Worm (Caenorhabditis elegans): ENCODE measurements around the gene casy-1.

DNA sequence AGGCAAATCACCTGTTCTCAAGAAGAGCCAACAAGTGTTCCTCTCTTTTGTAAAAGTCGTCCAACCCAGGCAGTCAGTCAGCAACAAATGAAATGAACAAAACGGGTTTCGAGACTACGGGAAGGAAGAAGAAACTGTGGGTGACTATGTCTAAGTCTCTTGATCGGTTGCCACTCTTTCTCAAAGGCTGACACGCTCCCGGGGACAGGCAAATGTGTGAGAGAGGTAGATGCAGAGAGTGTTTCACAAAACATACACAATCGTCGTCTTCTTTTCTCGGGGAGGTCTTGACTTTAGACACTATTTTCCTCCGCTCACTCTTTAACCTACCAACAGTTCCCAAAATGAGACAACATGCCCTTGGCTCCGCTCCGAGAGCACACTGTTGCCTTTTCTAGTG, 25.4 kb downstream of the casy-1 start:
- TF ChIP-seq pqm-1 (tag; optimal IDR thresholded peaks at IDR 0.05) (no peak), daf-19 (GFP tag; conservative IDR thresholded peaks at IDR 0.05) (no peak), mdl-1 (tag; optimal IDR thresholded peaks at IDR 0.05) (peak in 1 of 2 experiments; percentile 65), ztf-11 (tag; optimal IDR thresholded peaks at IDR 0.05) (no peak), ZK546.5 (tag; optimal IDR thresholded peaks at IDR 0.05) (no peak), daf-12 (tag; optimal IDR thresholded peaks at IDR 0.05) (no peak), lin-13 (GFP tag; optimal IDR thresholded peaks at IDR 0.05) (no peak), F26F4.8 (GFP tag; conservative IDR thresholded peaks at IDR 0.05) (no peak), nhr-76 (tag; optimal IDR thresholded peaks at IDR 0.05) (no peak), egl-27 (tag; optimal IDR thresholded peaks at IDR 0.05) (no peak), nhr-237 (tag; optimal IDR thresholded peaks at IDR 0.05) (no peak), ceh-28 (tag; optimal IDR thresholded peaks at IDR 0.05) (no peak)

Measured in whole organism, L4 larva.